Worm (Caenorhabditis elegans) whole organism, L1 larva: ENCODE measurements around the gene rps-1.

Experiments
- C16A3.4 ChIP-seq: fragments of 150-350 bp; optimal IDR thresholded peaks from 2 replicates; lab custom pipeline; 2014; ENCODE audit warnings: missing biosample characterization, missing genetic modification characterization
- C34B4.2 ChIP-seq: sonication (generic microtip); optimal IDR thresholded peaks from 2 replicates; lab custom pipeline; 2017; ENCODE audit warnings: mild to moderate bottlenecking, missing genetic modification characterization, missing compliant biosample characterization
- F16B12.6 ChIP-seq: fragments of 150-350 bp; optimal IDR thresholded peaks from 2 replicates; lab custom pipeline; 2014; ENCODE audit warnings: missing biosample characterization, missing genetic modification characterization
- aly-2 ChIP-seq: fragments of 150-350 bp; optimal IDR thresholded peaks from 2 replicates; lab custom pipeline; 2014; ENCODE audit warnings: missing biosample characterization, missing genetic modification characterization
- ceh-8 ChIP-seq: fragments of 200-800 bp; sonication (Bioruptor generic); optimal IDR thresholded peaks from 2 replicates; lab custom pipeline; 2018; ENCODE audit warnings: mild to moderate bottlenecking, missing genetic modification characterization, moderate library complexity, missing compliant biosample characterization
- ceh-82 ChIP-seq, 3 experiments: fragments of 150-350 bp in 1 of 3; sonication (generic microtip) in 2 of 3; optimal IDR thresholded peaks; 2 replicates each; lab custom pipeline; 2014 to 2017; ENCODE audit warnings: missing biosample characterization in 3 of 3, missing genetic modification characterization in 3 of 3
- ceh-88 ChIP-seq: fragments of 200-800 bp; sonication (Bioruptor generic); IDR thresholded peaks from 2 replicates; pipeline ENCODE4 v1.3.6; 2022; ENCODE audit warnings: missing genetic modification characterization, missing compliant biosample characterization
- ceh-90 ChIP-seq: sonication (generic microtip); optimal IDR thresholded peaks from 2 replicates; lab custom pipeline; 2016; ENCODE audit warnings: missing genetic modification characterization, missing compliant biosample characterization
- dsc-1 ChIP-seq: sonication (generic microtip); optimal IDR thresholded peaks from 2 replicates; lab custom pipeline; 2016; ENCODE audit warnings: mild to moderate bottlenecking, missing genetic modification characterization, missing compliant biosample characterization
- efl-1 ChIP-seq, 4 experiments: fragments of 150-350 bp; optimal IDR thresholded peaks in 3 of 4; peaks in 1 of 4; 1 replicate in 1 of 4; 2 replicates in 3 of 4; lab custom pipeline; 2014; ENCODE audit warnings: missing biosample characterization in 2 of 4, missing genetic modification characterization in 2 of 4, missing genetic modification reagents in 2 of 4
- egl-13 ChIP-seq: sonication (generic microtip); optimal IDR thresholded peaks from 2 replicates; lab custom pipeline; 2016; ENCODE audit warnings: missing genotype, missing genetic modification reagents, missing genetic modification characterization, missing compliant biosample characterization
- egl-27 ChIP-seq, 2 experiments: fragments of 150-350 bp in 1 of 2; sonication (generic microtip); optimal IDR thresholded peaks; 3 replicates each; lab custom pipeline; 2017 to 2018; ENCODE audit warnings: missing biosample characterization in 2 of 2, missing genetic modification characterization in 2 of 2, missing genetic modification reagents in 2 of 2
- ets-5 ChIP-seq: fragments of 200-800 bp; sonication (Bioruptor generic); IDR thresholded peaks from 2 replicates; pipeline ENCODE4 v1.3.6; 2022; ENCODE audit warnings: missing genetic modification characterization, missing compliant biosample characterization
- fkh-10 ChIP-seq: sonication (generic microtip); optimal IDR thresholded peaks from 2 replicates; lab custom pipeline; 2017; ENCODE audit warnings: missing biosample characterization, missing genetic modification reagents, missing genetic modification characterization
- fkh-4 ChIP-seq: sonication (generic microtip); optimal IDR thresholded peaks from 2 replicates; lab custom pipeline; 2016; ENCODE audit warnings: missing compliant biosample characterization, missing genetic modification characterization, borderline replicate concordance
- fos-1 ChIP-seq: fragments of 150-350 bp; optimal IDR thresholded peaks from 2 replicates; lab custom pipeline; 2014; ENCODE audit warnings: missing biosample characterization, missing genetic modification characterization
- grh-1 ChIP-seq: fragments of 200-800 bp; sonication (Bioruptor generic); IDR thresholded peaks from 2 replicates; pipeline ENCODE4 v1.3.6; 2022; ENCODE audit warnings: missing genetic modification reagents, missing genetic modification characterization, missing compliant biosample characterization
- hlh-4 ChIP-seq: sonication (generic microtip); optimal IDR thresholded peaks from 2 replicates; lab custom pipeline; 2016; ENCODE audit warnings: mild to moderate bottlenecking, missing genetic modification characterization, missing compliant biosample characterization
- isw-1 ChIP-seq: fragments of 200-800 bp; sonication (Bioruptor generic); IDR thresholded peaks from 2 replicates; pipeline ENCODE4 v1.3.6; 2022; ENCODE audit warnings: missing genetic modification characterization, missing compliant biosample characterization
- lin-13 ChIP-seq: fragments of 150-350 bp; optimal IDR thresholded peaks from 2 replicates; lab custom pipeline; 2014; ENCODE audit warnings: missing biosample characterization, missing genetic modification reagents, missing genetic modification characterization
- lin-14 ChIP-seq: fragments of 200-800 bp; sonication (Bioruptor generic); optimal IDR thresholded peaks from 2 replicates; lab custom pipeline; 2018; ENCODE audit warnings: mild to moderate bottlenecking, missing genetic modification characterization, moderate library complexity, missing compliant biosample characterization
- lin-15B ChIP-seq: fragments of 150-350 bp; sonication (generic microtip); optimal IDR thresholded peaks from 3 replicates; lab custom pipeline; 2014; ENCODE audit warnings: missing biosample characterization, missing genetic modification characterization
- lin-39 ChIP-seq: fragments of 150-350 bp; optimal IDR thresholded peaks from 2 replicates; lab custom pipeline; 2014; ENCODE audit warnings: missing biosample characterization, missing genetic modification reagents, missing genetic modification characterization
- lsy-2 ChIP-seq, 2 experiments: fragments of 150-350 bp; optimal IDR thresholded peaks; 2 replicates each; lab custom pipeline; 2014; ENCODE audit warnings: missing biosample characterization in 2 of 2, missing genetic modification characterization in 2 of 2
- mdl-1 ChIP-seq, 2 experiments: fragments of 150-350 bp; optimal IDR thresholded peaks; 2 replicates each; lab custom pipeline; 2014 to 2017; ENCODE audit warnings: missing biosample characterization in 2 of 2, missing genetic modification characterization in 2 of 2, inconsistent platforms in 1 of 2
- mep-1 ChIP-seq: fragments of 150-350 bp; optimal IDR thresholded peaks from 2 replicates; lab custom pipeline; 2014; ENCODE audit warnings: missing biosample characterization, missing genetic modification characterization
- nhr-20 ChIP-seq: sonication (generic microtip); optimal IDR thresholded peaks from 2 replicates; lab custom pipeline; 2016; ENCODE audit warnings: mild to moderate bottlenecking, missing genetic modification characterization, missing compliant biosample characterization
- nhr-237 ChIP-seq: fragments of 150-350 bp; optimal IDR thresholded peaks from 2 replicates; lab custom pipeline; 2014; ENCODE audit warnings: missing biosample characterization, missing genetic modification characterization
- nhr-47 ChIP-seq: sonication (generic microtip); optimal IDR thresholded peaks from 2 replicates; lab custom pipeline; 2016; ENCODE audit warnings: mild to moderate bottlenecking, missing genetic modification characterization, moderate library complexity, missing compliant biosample characterization
- nhr-71 ChIP-seq: sonication (generic microtip); optimal IDR thresholded peaks from 2 replicates; lab custom pipeline; 2016; ENCODE audit warnings: mild to moderate bottlenecking, missing genetic modification characterization, moderate library complexity, missing compliant biosample characterization
- nhr-77 ChIP-seq: fragments of 150-350 bp; optimal IDR thresholded peaks from 2 replicates; lab custom pipeline; 2014; ENCODE audit warnings: missing biosample characterization, missing genetic modification characterization
- nhr-84 ChIP-seq: sonication (generic microtip); optimal IDR thresholded peaks from 2 replicates; lab custom pipeline; 2017; ENCODE audit warnings: missing biosample characterization, missing genetic modification characterization
- pax-3 ChIP-seq: fragments of 200-800 bp; sonication (Bioruptor generic); optimal IDR thresholded peaks from 2 replicates; lab custom pipeline; 2018; ENCODE audit warnings: mild to moderate bottlenecking, missing genetic modification characterization, moderate library complexity, missing compliant biosample characterization
- pqm-1 ChIP-seq: sonication (generic microtip); optimal IDR thresholded peaks from 3 replicates; lab custom pipeline; 2017; ENCODE audit warnings: missing biosample characterization, missing genetic modification characterization
- rnt-1 ChIP-seq: sonication (generic microtip); optimal IDR thresholded peaks from 2 replicates; lab custom pipeline; 2016; ENCODE audit warnings: mild to moderate bottlenecking, missing genetic modification characterization, moderate library complexity, missing compliant biosample characterization
- snpc-4 ChIP-seq: fragments of 150-350 bp; optimal IDR thresholded peaks from 2 replicates; lab custom pipeline; 2014; ENCODE audit warnings: missing biosample characterization, missing genetic modification characterization
- snu-23 ChIP-seq: sonication (generic microtip); optimal IDR thresholded peaks from 2 replicates; lab custom pipeline; 2016; ENCODE audit warnings: missing genetic modification characterization, missing compliant biosample characterization
- sptf-1 ChIP-seq: fragments of 150-350 bp; optimal IDR thresholded peaks from 2 replicates; lab custom pipeline; 2014; ENCODE audit warnings: missing biosample characterization, missing genetic modification characterization
- swsn-7 ChIP-seq: sonication (generic microtip); optimal IDR thresholded peaks from 2 replicates; lab custom pipeline; 2016; ENCODE audit warnings: missing genetic modification characterization, missing compliant biosample characterization
- tbx-2 ChIP-seq: sonication (generic microtip); optimal IDR thresholded peaks from 2 replicates; lab custom pipeline; 2016; ENCODE audit warnings: missing genetic modification characterization, missing compliant biosample characterization
- tlp-1 ChIP-seq: fragments of 150-350 bp; optimal IDR thresholded peaks from 2 replicates; lab custom pipeline; 2014; ENCODE audit warnings: missing biosample characterization, missing genetic modification characterization
- unc-130 ChIP-seq: fragments of 150-350 bp; optimal IDR thresholded peaks from 2 replicates; lab custom pipeline; 2017; ENCODE audit warnings: missing biosample characterization, missing genetic modification characterization, inconsistent platforms
- unc-30 ChIP-seq: sonication (generic microtip); optimal IDR thresholded peaks from 2 replicates; lab custom pipeline; 2017; ENCODE audit warnings: missing biosample characterization, missing genetic modification characterization
- unc-62 ChIP-seq: fragments of 150-350 bp; optimal IDR thresholded peaks from 2 replicates; lab custom pipeline; 2014; ENCODE audit warnings: missing biosample characterization, missing genetic modification reagents, missing genetic modification characterization
- unc-86 ChIP-seq: sonication (generic microtip); optimal IDR thresholded peaks from 2 replicates; lab custom pipeline; 2016; ENCODE audit warnings: missing genetic modification characterization, missing compliant biosample characterization
- vab-15 ChIP-seq: sonication (generic microtip); optimal IDR thresholded peaks from 2 replicates; lab custom pipeline; 2017; ENCODE audit warnings: missing genotype, mild to moderate bottlenecking, missing genetic modification characterization, missing compliant biosample characterization
- xbp-1 ChIP-seq: sonication (generic microtip); optimal IDR thresholded peaks from 2 replicates; lab custom pipeline; 2016; ENCODE audit warnings: missing genetic modification characterization, missing compliant biosample characterization
- zag-1 ChIP-seq: fragments of 150-350 bp; optimal IDR thresholded peaks from 2 replicates; lab custom pipeline; 2014; ENCODE audit warnings: missing biosample characterization, missing genetic modification characterization
- ztf-11 ChIP-seq, 2 experiments: sonication (generic microtip); optimal IDR thresholded peaks; 2 replicates each; lab custom pipeline; 2016 to 2017; ENCODE audit warnings: missing genetic modification characterization in 2 of 2, missing biosample characterization in 1 of 2, missing compliant biosample characterization in 1 of 2

Gene rps-1

DNA sequence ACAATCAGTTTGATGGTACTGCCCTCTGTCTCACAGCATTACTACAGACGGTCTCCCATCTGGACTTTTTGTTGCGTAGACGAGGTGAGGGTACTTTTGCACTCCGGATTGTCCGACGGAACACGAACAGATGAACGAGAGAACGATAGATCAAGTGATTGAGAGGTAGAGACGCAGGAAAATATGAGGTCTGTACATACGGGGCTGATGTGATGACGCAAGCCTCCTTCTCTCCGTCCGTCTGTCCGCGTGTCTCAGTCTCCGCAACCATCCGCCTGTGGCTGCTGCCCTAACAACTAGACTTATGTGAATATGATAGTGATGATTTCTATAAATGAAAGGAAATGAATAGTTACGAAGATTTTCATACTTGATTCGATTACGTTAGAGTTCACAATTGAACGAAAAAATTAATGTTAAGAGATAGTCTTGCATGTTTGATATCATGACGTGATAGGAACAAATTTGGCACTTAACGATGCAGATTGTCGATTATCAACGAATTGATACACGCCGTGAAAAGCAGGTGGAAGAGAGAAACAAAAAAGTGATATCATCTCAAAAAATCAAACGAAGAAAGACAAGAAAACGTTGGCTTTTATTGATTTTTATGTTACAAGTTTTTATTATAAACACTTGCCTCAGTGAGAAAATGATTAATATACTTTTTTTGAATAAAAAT, 27.0 kb downstream of the rps-1 start (continued):
- TF ChIP-seq ceh-88 (GFP tag; lab: Robert Waterston, UW) = no peak
- no peak for TF ChIP-seq ceh-90
- TF ChIP-seq rnt-1 (tag; lab: Kevin White, UChicago) = no peak
- no peak for TF ChIP-seq aly-2 (tag; lab: Kevin White, UChicago)
- TF ChIP-seq egl-27 (tag; optimal IDR thresholded peaks at IDR 0.05; lab: Kevin White, UChicago) = no peak
- TF ChIP-seq hlh-4 = no peak
- peak; percentile 77 for TF ChIP-seq pqm-1 (tag; lab: Kevin White, UChicago)
- TF ChIP-seq efl-1 (optimal IDR thresholded peaks at IDR 0.05; lab: Kevin White, UChicago) = no peak
- peak in 1 of 2 experiments; percentile 58 for TF ChIP-seq efl-1 (GFP tag; optimal IDR thresholded peaks at IDR 0.05 in 1 of 2; lab: Kevin White, UChicago)
- TF ChIP-seq swsn-7 (tag; lab: Kevin White, UChicago) = no peak
- no peak for TF ChIP-seq lin-39 (tag; lab: Kevin White, UChicago)
- no peak for TF ChIP-seq snu-23 (GFP tag; lab: Kevin White, UChicago)
- TF ChIP-seq zag-1 (tag; lab: Kevin White, UChicago) = no peak
- TF ChIP-seq nhr-84 (tag; lab: Kevin White, UChicago) = no peak
- no peak for TF ChIP-seq ets-5 (GFP tag; lab: Robert Waterston, UW)
- TF ChIP-seq nhr-71 (tag; lab: Kevin White, UChicago) = peak; percentile 11
- no peak for TF ChIP-seq lin-15B (tag; lab: Kevin White, UChicago)
- TF ChIP-seq tlp-1 (tag; lab: Kevin White, UChicago) = no peak
- peak; percentile 15 for TF ChIP-seq nhr-20 (tag; lab: Kevin White, UChicago)
- TF ChIP-seq vab-15 = no peak
- no peak for TF ChIP-seq fos-1
- no peak for TF ChIP-seq F16B12.6 (tag; lab: Kevin White, UChicago)
- TF ChIP-seq mep-1 (tag; lab: Kevin White, UChicago) = no peak
- TF ChIP-seq unc-30 (tag; lab: Kevin White, UChicago) = no peak
- no peak for TF ChIP-seq ztf-11 (tag; optimal IDR thresholded peaks at IDR 0.05; lab: Kevin White, UChicago)
- TF ChIP-seq dsc-1 (tag; lab: Kevin White, UChicago) = no peak
- no peak for TF ChIP-seq mdl-1 (tag; optimal IDR thresholded peaks at IDR 0.05; lab: Kevin White, UChicago)
- no peak for TF ChIP-seq C16A3.4 (tag; lab: Kevin White, UChicago)
- no peak for TF ChIP-seq lin-13 (GFP tag; lab: Kevin White, UChicago)

ce11 chrIII:4504358-4504757, 28.6 kb downstream of the rps-1 start:
- no peak for TF ChIP-seq grh-1 (GFP tag; lab: Robert Waterston, UW)
- peak in 1 of 2 experiments; percentile 13 for TF ChIP-seq egl-27 (tag; optimal IDR thresholded peaks at IDR 0.05; lab: Kevin White, UChicago)
- no peak for TF ChIP-seq ceh-90
- peak; percentile 50 for TF ChIP-seq tbx-2
- no peak for TF ChIP-seq sptf-1 (tag; lab: Kevin White, UChicago)
- peak; percentile 31 for TF ChIP-seq C16A3.4 (tag; lab: Kevin White, UChicago)
- TF ChIP-seq nhr-237 = peak; percentile 29
- no peak for TF ChIP-seq fkh-4 (tag; lab: Kevin White, UChicago)
- peak; percentile 41 for TF ChIP-seq rnt-1 (tag; lab: Kevin White, UChicago)
- peak; percentile 32 for TF ChIP-seq aly-2 (tag; lab: Kevin White, UChicago)
- TF ChIP-seq nhr-20 (tag; lab: Kevin White, UChicago) = peak; percentile 25
- TF ChIP-seq isw-1 (GFP tag; lab: Robert Waterston, UW) = peak; percentile 21; the same call in 1 of the 2 replicates
- TF ChIP-seq unc-62 = no peak
- TF ChIP-seq C34B4.2 (tag; lab: Kevin White, UChicago) = no peak
- no peak for TF ChIP-seq tlp-1 (tag; lab: Kevin White, UChicago)
- peak; percentile 60 for TF ChIP-seq nhr-47
- peak in 1 of 2 experiments; percentile 34 for TF ChIP-seq mdl-1 (tag; optimal IDR thresholded peaks at IDR 0.05; lab: Kevin White, UChicago)
- peak; percentile 58 for TF ChIP-seq swsn-7 (tag; lab: Kevin White, UChicago)
- no peak for TF ChIP-seq zag-1 (tag; lab: Kevin White, UChicago)
- peak; percentile 71 for TF ChIP-seq nhr-71 (tag; lab: Kevin White, UChicago)
- TF ChIP-seq lsy-2 (tag; optimal IDR thresholded peaks at IDR 0.05; lab: Kevin White, UChicago) = peak in 1 of 2 experiments; percentile 83
- TF ChIP-seq egl-13 (tag; lab: Kevin White, UChicago) = no peak
- TF ChIP-seq unc-86 = peak; percentile 8
- TF ChIP-seq unc-130 = no peak
- no peak for TF ChIP-seq ceh-8 (GFP tag; lab: Kevin White, UChicago)
- peak; percentile 45 for TF ChIP-seq xbp-1 (tag; lab: Kevin White, UChicago)
- no peak for TF ChIP-seq snpc-4 (tag; lab: Kevin White, UChicago)
- TF ChIP-seq pax-3 (tag; lab: Kevin White, UChicago) = no peak
- no peak for TF ChIP-seq lin-39 (tag; lab: Kevin White, UChicago)
- peak; percentile 86 for TF ChIP-seq lin-14
- TF ChIP-seq fkh-10 = peak; percentile 54
- TF ChIP-seq nhr-77 (tag; lab: Kevin White, UChicago) = peak; percentile 56
- peak; percentile 5 to 70 (median 33) for TF ChIP-seq ceh-82 (tag; optimal IDR thresholded peaks at IDR 0.05; lab: Kevin White, UChicago)
